Fruit fly (Drosophila melanogaster) whole organism, embryonic: Measurements from ENCODE around the gene CG12992.

Experiments used
- BEAF-32 ChIP-seq: fragments of 200-800 bp; sonication (Bioruptor generic); optimal IDR thresholded peaks from 3 replicates; lab custom pipeline; 2017; ENCODE audit warnings: missing biosample characterization, missing genetic modification characterization, mild to moderate bottlenecking, moderate library complexity, missing genetic modification reagents
- CG10209 ChIP-seq: fragments of 200-800 bp; sonication (Bioruptor generic); optimal IDR thresholded peaks from 3 replicates; lab custom pipeline; 2017; ENCODE audit warnings: missing biosample characterization, mild to moderate bottlenecking, missing genetic modification characterization, missing genetic modification reagents
- CG10267 ChIP-seq: fragments of 200-800 bp; sonication (Bioruptor generic); optimal IDR thresholded peaks from 2 replicates; lab custom pipeline; 2018; ENCODE audit warnings: missing biosample characterization, mild to moderate bottlenecking, missing genetic modification characterization, moderate library complexity
- CG10959 ChIP-seq: fragments of 200-800 bp; sonication (Bioruptor generic); IDR thresholded peaks from 2 replicates; pipeline ENCODE4 v1.3.6; 2022; ENCODE audit warnings: missing biosample characterization, missing genetic modification characterization
- CG11560 ChIP-seq: fragments of 200-800 bp; sonication (Bioruptor generic); IDR thresholded peaks from 3 replicates; pipeline ENCODE4 v1.3.6; 2022; ENCODE audit warnings: missing biosample characterization, missing genetic modification characterization
- CG13624 ChIP-seq: fragments of 200-800 bp; sonication (Bioruptor generic); optimal IDR thresholded peaks from 2 replicates; lab custom pipeline; 2016; ENCODE audit warnings: missing biosample characterization, missing genetic modification characterization
- CG14965 ChIP-seq: fragments of 200-800 bp; sonication (Bioruptor generic); optimal IDR thresholded peaks from 2 replicates; lab custom pipeline; 2016; ENCODE audit warnings: missing biosample characterization, missing genetic modification characterization, borderline replicate concordance
- CG15514 ChIP-seq: fragments of 200-800 bp; sonication (Bioruptor generic); optimal IDR thresholded peaks from 3 replicates; lab custom pipeline; 2017; ENCODE audit warnings: missing biosample characterization, missing genetic modification characterization, mild to moderate bottlenecking, moderate library complexity, missing genetic modification reagents
- CG15696 ChIP-seq: fragments of 200-800 bp; sonication (Bioruptor generic); optimal IDR thresholded peaks from 2 replicates; lab custom pipeline; 2019; ENCODE audit warnings: missing biosample characterization, mild to moderate bottlenecking, missing genetic modification characterization, moderate library complexity
- CG17186 ChIP-seq: fragments of 200-800 bp; sonication (Bioruptor generic); optimal IDR thresholded peaks from 3 replicates; lab custom pipeline; 2017; ENCODE audit warnings: missing biosample characterization, missing genetic modification reagents, missing genetic modification characterization
- CG18262 ChIP-seq: fragments of 200-800 bp; optimal IDR thresholded peaks from 3 replicates; lab custom pipeline; 2019; ENCODE audit warnings: missing biosample characterization, mild to moderate bottlenecking, missing genetic modification characterization, moderate library complexity
- CG2116 ChIP-seq: fragments of 200-800 bp; sonication (Bioruptor generic); optimal IDR thresholded peaks from 3 replicates; lab custom pipeline; 2018; ENCODE audit warnings: missing biosample characterization, mild to moderate bottlenecking, missing genetic modification characterization
- CG2712 ChIP-seq: fragments of 200-800 bp; optimal IDR thresholded peaks from 3 replicates; lab custom pipeline; 2019; ENCODE audit warnings: missing biosample characterization, mild to moderate bottlenecking, missing genetic modification characterization, moderate library complexity
- CG30020 ChIP-seq: fragments of 200-800 bp; optimal IDR thresholded peaks from 2 replicates; lab custom pipeline; 2019; ENCODE audit warnings: missing biosample characterization, mild to moderate bottlenecking, missing genetic modification characterization, moderate library complexity
- CG31365 ChIP-seq: fragments of 200-800 bp; sonication (Bioruptor generic); optimal IDR thresholded peaks from 2 replicates; lab custom pipeline; 2018; ENCODE audit warnings: missing biosample characterization, mild to moderate bottlenecking, missing genetic modification characterization
- CG3163 ChIP-seq: fragments of 200-800 bp; sonication (Bioruptor generic); optimal IDR thresholded peaks from 3 replicates; lab custom pipeline; 2016; ENCODE audit warnings: missing biosample characterization, missing genetic modification characterization
- CG34422 ChIP-seq: fragments of 200-800 bp; sonication (Bioruptor generic); IDR thresholded peaks from 3 replicates; pipeline ENCODE4 v1.3.6; 2022; ENCODE audit warnings: missing biosample characterization, missing genetic modification characterization
- CG4404 ChIP-seq: fragments of 200-800 bp; sonication (Bioruptor generic); IDR thresholded peaks from 2 replicates; pipeline ENCODE4 v1.3.6; 2022; ENCODE audit warnings: missing biosample characterization, missing genetic modification characterization
- CG9727 ChIP-seq: fragments of 200-800 bp; sonication (Bioruptor generic); optimal IDR thresholded peaks from 3 replicates; lab custom pipeline; 2017; ENCODE audit warnings: missing biosample characterization, mild to moderate bottlenecking, missing genetic modification characterization
- CG9797 ChIP-seq: fragments of 200-800 bp; sonication (Bioruptor generic); optimal IDR thresholded peaks from 3 replicates; lab custom pipeline; 2018; ENCODE audit warnings: missing biosample characterization, mild to moderate bottlenecking, missing genetic modification characterization
- CTCF ChIP-seq: fragments of 200-800 bp; sonication (Bioruptor generic); optimal IDR thresholded peaks from 2 replicates; lab custom pipeline; 2017; ENCODE audit warnings: missing biosample characterization, mild to moderate bottlenecking, missing genetic modification characterization, moderate library complexity
- Dp ChIP-seq: fragments of 200-800 bp; sonication (Bioruptor generic); optimal IDR thresholded peaks from 2 replicates; lab custom pipeline; 2018; ENCODE audit warnings: missing biosample characterization, mild to moderate bottlenecking, missing genetic modification characterization, moderate library complexity
- E2f2 ChIP-seq: fragments of 200-800 bp; sonication (Bioruptor generic); IDR thresholded peaks from 2 replicates; pipeline ENCODE4 v1.3.6; 2022; ENCODE audit warnings: missing biosample characterization, missing genetic modification characterization
- Ets97D ChIP-seq: fragments of 200-800 bp; sonication (Bioruptor generic); optimal IDR thresholded peaks from 3 replicates; lab custom pipeline; 2016; ENCODE audit warnings: missing biosample characterization, missing genetic modification characterization
- Max ChIP-seq: fragments of 200-800 bp; sonication (Bioruptor generic); optimal IDR thresholded peaks from 2 replicates; lab custom pipeline; 2016; ENCODE audit warnings: missing biosample characterization, mild to moderate bottlenecking, missing genetic modification characterization
- NFAT ChIP-seq: fragments of 200-800 bp; sonication (Bioruptor generic); IDR thresholded peaks from 2 replicates; pipeline ENCODE4 v1.3.6; 2022; ENCODE audit warnings: missing biosample characterization, missing genetic modification characterization
- NfI ChIP-seq: fragments of 200-800 bp; sonication (Bioruptor generic); optimal IDR thresholded peaks from 3 replicates; lab custom pipeline; 2018; ENCODE audit warnings: missing biosample characterization, mild to moderate bottlenecking, missing genetic modification characterization, moderate library complexity
- PHDP ChIP-seq: fragments of 200-800 bp; sonication (Bioruptor generic); optimal IDR thresholded peaks from 3 replicates; lab custom pipeline; 2018; ENCODE audit warnings: missing biosample characterization, mild to moderate bottlenecking, missing genetic modification characterization, moderate library complexity
- Taf1 ChIP-seq: fragments of 200-800 bp; sonication (Bioruptor generic); IDR thresholded peaks from 2 replicates; pipeline ENCODE4 v1.3.6; 2022; ENCODE audit warnings: missing biosample characterization, missing genetic modification characterization
- Tbp ChIP-seq: fragments of >200 bp; optimal IDR thresholded peaks from 2 replicates; lab custom pipeline; 2018; ENCODE audit warnings: missing biosample characterization, missing genetic modification characterization
- bigmax ChIP-seq: fragments of 200-800 bp; sonication (Bioruptor generic); optimal IDR thresholded peaks from 2 replicates; lab custom pipeline; 2018; ENCODE audit warnings: missing biosample characterization, mild to moderate bottlenecking, missing genetic modification characterization
- crc ChIP-seq: fragments of 200-800 bp; sonication (Bioruptor generic); optimal IDR thresholded peaks from 2 replicates; lab custom pipeline; 2016; ENCODE audit warnings: missing biosample characterization, missing genetic modification characterization
- dimm ChIP-seq: fragments of 200-800 bp; sonication (Bioruptor generic); IDR thresholded peaks from 2 replicates; pipeline ENCODE4 v1.3.6; 2022; ENCODE audit warnings: missing biosample characterization, missing genetic modification characterization
- fd96Cb ChIP-seq: fragments of 200-800 bp; sonication (Bioruptor generic); optimal IDR thresholded peaks from 2 replicates; lab custom pipeline; 2018; ENCODE audit warnings: missing biosample characterization, mild to moderate bottlenecking, missing genetic modification characterization, moderate library complexity
- lab ChIP-seq: fragments of 200-800 bp; sonication (Bioruptor generic); optimal IDR thresholded peaks from 3 replicates; lab custom pipeline; 2017; ENCODE audit warnings: missing biosample characterization, missing genetic modification characterization, mild to moderate bottlenecking, moderate library complexity, missing genetic modification reagents
- nerfin-1 ChIP-seq: fragments of 200-800 bp; sonication (Bioruptor generic); optimal IDR thresholded peaks from 3 replicates; lab custom pipeline; 2019; ENCODE audit warnings: missing biosample characterization, mild to moderate bottlenecking, missing genetic modification characterization, moderate library complexity
- nom ChIP-seq: fragments of 200-800 bp; sonication (Bioruptor generic); optimal IDR thresholded peaks from 2 replicates; lab custom pipeline; 2017; ENCODE audit warnings: missing biosample characterization, missing genetic modification characterization, mild to moderate bottlenecking, moderate library complexity, missing genetic modification reagents
- odd ChIP-seq: fragments of 200-800 bp; sonication (Bioruptor generic); optimal IDR thresholded peaks from 2 replicates; lab custom pipeline; 2017; ENCODE audit warnings: missing biosample characterization, mild to moderate bottlenecking, missing genetic modification characterization
- onecut ChIP-seq: fragments of 200-800 bp; sonication (Bioruptor generic); IDR thresholded peaks from 2 replicates; pipeline ENCODE4 v1.3.6; 2022; ENCODE audit warnings: missing biosample characterization, missing genetic modification characterization
- ro ChIP-seq: fragments of 200-800 bp; sonication (Bioruptor generic); IDR thresholded peaks from 2 replicates; pipeline ENCODE4 v1.3.6; 2022; ENCODE audit warnings: missing biosample characterization, missing genetic modification characterization
- run ChIP-seq: fragments of 200-800 bp; sonication (Bioruptor generic); optimal IDR thresholded peaks from 3 replicates; lab custom pipeline; 2018; ENCODE audit warnings: missing biosample characterization, mild to moderate bottlenecking, missing genetic modification characterization
- sisA ChIP-seq: fragments of 200-800 bp; sonication (Bioruptor generic); IDR thresholded peaks from 2 replicates; pipeline ENCODE4 v1.3.6; 2022; ENCODE audit warnings: missing biosample characterization, missing genetic modification characterization
- sna ChIP-seq: fragments of 200-800 bp; sonication (Bioruptor generic); IDR thresholded peaks from 2 replicates; pipeline ENCODE4 v1.3.6; 2022; ENCODE audit warnings: missing biosample characterization, missing genetic modification characterization; ENCODE audit not compliant: partially characterized antibody
- ssp ChIP-seq: fragments of 200-800 bp; sonication (Bioruptor generic); IDR thresholded peaks from 2 replicates; pipeline ENCODE4 v1.3.6; 2022; ENCODE audit warnings: missing biosample characterization, missing genetic modification characterization
- tio ChIP-seq: fragments of 200-800 bp; sonication (Bioruptor generic); optimal IDR thresholded peaks from 2 replicates; lab custom pipeline; 2017; ENCODE audit warnings: missing biosample characterization, missing genetic modification characterization, inconsistent platforms
- unc-4 ChIP-seq: fragments of 200-800 bp; sonication (Bioruptor generic); IDR thresholded peaks from 2 replicates; pipeline ENCODE4 v1.3.6; 2022; ENCODE audit warnings: missing biosample characterization, missing genetic modification characterization; ENCODE audit not compliant: partially characterized antibody
- unpg ChIP-seq: fragments of 200-800 bp; sonication (Bioruptor generic); optimal IDR thresholded peaks from 3 replicates; lab custom pipeline; 2018; ENCODE audit warnings: missing biosample characterization, mild to moderate bottlenecking, missing genetic modification characterization, moderate library complexity
- zen ChIP-seq: fragments of 200-800 bp; sonication (Bioruptor generic); optimal IDR thresholded peaks from 3 replicates; lab custom pipeline; 2018; ENCODE audit warnings: missing biosample characterization, mild to moderate bottlenecking, missing genetic modification characterization, moderate library complexity
- zfh1 ChIP-seq: fragments of 200-800 bp; sonication (Bioruptor generic); IDR thresholded peaks from 3 replicates; pipeline ENCODE4 v1.3.6; 2022; ENCODE audit warnings: missing biosample characterization, missing genetic modification characterization

The CG12992 gene

DNA sequence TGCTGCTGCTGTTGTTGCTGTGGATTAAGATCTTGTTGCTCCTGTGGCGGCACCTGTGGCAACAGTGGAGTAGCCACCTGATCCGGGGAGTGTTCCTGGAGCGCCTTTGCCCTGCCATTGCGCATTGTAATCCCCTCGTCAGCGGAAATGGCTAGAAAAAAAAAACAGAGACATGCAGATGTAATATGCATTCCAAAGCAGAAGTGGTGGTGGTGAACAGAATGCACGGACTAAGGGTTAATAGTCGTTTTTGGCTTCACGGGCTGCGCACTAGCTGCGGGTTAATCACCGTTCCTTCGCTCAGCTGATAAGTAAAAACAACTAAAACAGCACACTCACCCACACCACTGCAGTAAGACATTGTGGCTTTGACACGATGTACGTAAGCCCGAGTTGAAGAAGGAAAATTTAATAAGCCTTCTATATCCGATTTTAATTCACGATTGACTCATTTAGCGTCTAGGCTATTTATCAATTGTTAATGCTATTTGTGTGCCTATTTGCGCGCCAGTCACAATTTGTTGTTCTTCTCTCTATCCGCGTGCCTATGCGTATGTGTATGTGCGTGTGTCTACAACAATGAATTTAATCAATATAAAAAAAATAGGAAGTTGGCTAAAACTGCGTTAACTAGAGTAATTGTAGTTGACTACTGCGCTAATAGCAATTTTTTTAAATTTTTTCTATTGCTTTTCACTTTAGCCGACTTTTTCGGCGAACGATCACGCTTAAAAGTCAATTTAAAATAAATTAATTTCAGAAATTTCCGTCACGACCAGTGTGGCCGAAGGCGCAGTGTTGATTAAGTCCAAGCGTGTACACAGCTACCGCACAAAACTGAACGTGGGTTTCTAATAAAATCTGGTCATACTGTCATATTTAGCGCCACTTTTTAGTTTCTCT, 38.7 kb downstream of the CG12992 start, which contains the start of gene stas (continued):
- TF ChIP-seq zen (tag; lab: Kevin White, UChicago): peak; percentile 52
- TF ChIP-seq CG18262 (tag; lab: Kevin White, UChicago): peak; percentile 4
- peak; percentile 40 for TF ChIP-seq CG2712 (tag; lab: Kevin White, UChicago)
- TF ChIP-seq CG10959 (GFP tag; lab: Robert Waterston, UW): peak; percentile 74
- TF ChIP-seq CG14965: no peak
- TF ChIP-seq nerfin-1: peak; percentile 33
- peak; percentile 37 for TF ChIP-seq nom
- peak; percentile 56 for TF ChIP-seq CTCF
- peak; percentile 55; the same call in 1 of the 2 replicates for TF ChIP-seq NFAT (GFP tag; lab: Robert Waterston, UW)
- TF ChIP-seq ro (GFP tag; lab: Robert Waterston, UW): no peak
- TF ChIP-seq BEAF-32 (GFP tag; lab: Kevin White, UChicago): peak; percentile 44
- TF ChIP-seq CG3163 (GFP tag; lab: Kevin White, UChicago): no peak
- peak; percentile 10 for TF ChIP-seq odd (GFP tag; lab: Kevin White, UChicago)
- TF ChIP-seq unpg: peak; percentile 2
- peak; percentile 24 for TF ChIP-seq CG13624 (GFP tag; lab: Kevin White, UChicago)
- TF ChIP-seq CG11560: no peak
- no peak for TF ChIP-seq Tbp (GFP tag; lab: Kevin White, UChicago)
- TF ChIP-seq tio (GFP tag; lab: Kevin White, UChicago): no peak
- peak; percentile 63 for TF ChIP-seq CG15514 (GFP tag; lab: Kevin White, UChicago)
- TF ChIP-seq CG9727 (GFP tag; lab: Kevin White, UChicago): no peak
- TF ChIP-seq CG10267 (tag; lab: Kevin White, UChicago): peak; percentile 79
- TF ChIP-seq fd96Cb (tag; lab: Kevin White, UChicago): no peak
- TF ChIP-seq Taf1 (GFP tag; lab: Robert Waterston, UW): no peak
- peak; percentile 34 for TF ChIP-seq PHDP (tag; lab: Kevin White, UChicago)
- TF ChIP-seq NfI (GFP tag; lab: Kevin White, UChicago): no peak
- TF ChIP-seq E2f2 (GFP tag; lab: Robert Waterston, UW): peak; percentile 86
- peak; percentile 83 for TF ChIP-seq CG9797 (GFP tag; lab: Kevin White, UChicago)
- peak; percentile 47 for TF ChIP-seq CG2116 (GFP tag; lab: Kevin White, UChicago)
- no peak for TF ChIP-seq CG10209 (GFP tag; lab: Kevin White, UChicago)
- TF ChIP-seq Ets97D: peak; percentile 46
- TF ChIP-seq crc: no peak
- no peak for TF ChIP-seq run (tag; lab: Kevin White, UChicago)
- TF ChIP-seq CG30020 (tag; lab: Kevin White, UChicago): peak; percentile 7
- TF ChIP-seq CG31365 (tag; lab: Kevin White, UChicago): no peak
- TF ChIP-seq sna: no peak
- TF ChIP-seq Dp (GFP tag; lab: Kevin White, UChicago): peak; percentile 78
- TF ChIP-seq ssp (GFP tag; lab: Robert Waterston, UW): no peak
- TF ChIP-seq lab (GFP tag; lab: Kevin White, UChicago): peak; percentile 7
- TF ChIP-seq CG17186 (GFP tag; lab: Kevin White, UChicago): peak; percentile 31
- no peak for TF ChIP-seq sisA (GFP tag; lab: Robert Waterston, UW)
- TF ChIP-seq dimm (GFP tag; lab: Robert Waterston, UW): no peak
- peak; percentile 61 for TF ChIP-seq onecut (GFP tag; lab: Robert Waterston, UW)
- peak; percentile 42; the same call in 1 of the 3 replicates for TF ChIP-seq CG34422 (GFP tag; lab: Robert Waterston, UW)
- no peak for TF ChIP-seq bigmax (GFP tag; lab: Kevin White, UChicago)
- peak; percentile 47 for TF ChIP-seq Max (GFP tag; lab: Kevin White, UChicago)
- TF ChIP-seq zfh1 (GFP tag; lab: Robert Waterston, UW): no peak
- TF ChIP-seq unc-4 (GFP tag; lab: Robert Waterston, UW): 0 out of 2 replicates have a peak, but pooled peaks have one; percentile 18
- no peak for TF ChIP-seq CG15696
- TF ChIP-seq CG4404 (GFP tag; lab: Robert Waterston, UW): no peak
